Fruit fly (Drosophila melanogaster): ENCODE data around the gene Dci.

Dci gene

dm6 chr3L:884239-884638, 33.1 kb downstream of the Dci start (continued):
- no peak for TF ChIP-seq Sry-δ (GFP tag; optimal IDR thresholded peaks at IDR 0.05)
- TF ChIP-seq Atf3 (GFP tag; optimal IDR thresholded peaks at IDR 0.05): no peak
- no peak for TF ChIP-seq CG15514 (GFP tag; optimal IDR thresholded peaks at IDR 0.05)
- no peak for TF ChIP-seq phol (tag; optimal IDR thresholded peaks at IDR 0.05)
- TF ChIP-seq Hey (tag; optimal IDR thresholded peaks at IDR 0.05): no peak
- TF ChIP-seq CG16813 (GFP tag; IDR thresholded peaks at IDR 0.05; ENCODE audit: partially characterized antibody): no peak
- TF ChIP-seq gro (GFP tag; optimal IDR thresholded peaks at IDR 0.05): no peak
- no peak for TF ChIP-seq org-1 (GFP tag; optimal IDR thresholded peaks at IDR 0.05)
- TF ChIP-seq CG42726 (GFP tag; IDR thresholded peaks at IDR 0.05; ENCODE audit: partially characterized antibody): no peak
- no peak for TF ChIP-seq CG9609 (GFP tag; optimal IDR thresholded peaks at IDR 0.05)
- TF ChIP-seq CG4328 (GFP tag; optimal IDR thresholded peaks at IDR 0.05): no peak
- TF ChIP-seq CG10366 (GFP tag; IDR thresholded peaks at IDR 0.05): no peak
- TF ChIP-seq croc (GFP tag; conservative IDR thresholded peaks at IDR 0.05): no peak
- no peak for TF ChIP-seq B-H2 (GFP tag; optimal IDR thresholded peaks at IDR 0.05)
- no peak for TF ChIP-seq Deaf1 (tag; optimal IDR thresholded peaks at IDR 0.05)
- no peak for TF ChIP-seq CG5953 (GFP tag; IDR thresholded peaks at IDR 0.05)
- no peak for TF ChIP-seq ash1 (GFP tag; optimal IDR thresholded peaks at IDR 0.05)
- no peak for TF ChIP-seq YL-1 (GFP tag; optimal IDR thresholded peaks at IDR 0.05)
- TF ChIP-seq CG1832 (GFP tag; optimal IDR thresholded peaks at IDR 0.05): no peak
- no peak for TF ChIP-seq CG4730 (GFP tag; IDR thresholded peaks at IDR 0.05)
- TF ChIP-seq ham (GFP tag; IDR thresholded peaks at IDR 0.05): no peak
- no peak for TF ChIP-seq ken (GFP tag; IDR thresholded peaks at IDR 0.05)
- TF ChIP-seq gsb-n (tag; optimal IDR thresholded peaks at IDR 0.05): no peak
- TF ChIP-seq odd (GFP tag; optimal IDR thresholded peaks at IDR 0.05): no peak
- TF ChIP-seq Gug (GFP tag; IDR thresholded peaks at IDR 0.05): no peak
- TF ChIP-seq h (optimal IDR thresholded peaks at IDR 0.05): no peak
- no peak for TF ChIP-seq pfk (GFP tag; optimal IDR thresholded peaks at IDR 0.05)
- TF ChIP-seq Rfx (GFP tag; IDR thresholded peaks at IDR 0.05): peak; percentile 66
- TF ChIP-seq vvl (GFP tag; IDR thresholded peaks at IDR 0.05): peak; percentile 30; the same call in 1 of the 2 replicates
- TF ChIP-seq bbx (GFP tag; IDR thresholded peaks at IDR 0.05; ENCODE audit: partially characterized antibody): no peak
- TF ChIP-seq lab (GFP tag; optimal IDR thresholded peaks at IDR 0.05): peak; percentile 46
- TF ChIP-seq MTF-1 (GFP tag; optimal IDR thresholded peaks at IDR 0.05; ENCODE audit: borderline replicate concordance): no peak
- TF ChIP-seq CG2202 (tag; optimal IDR thresholded peaks at IDR 0.05): no peak
- no peak for TF ChIP-seq BtbVII (GFP tag; optimal IDR thresholded peaks at IDR 0.05)
- TF ChIP-seq ro (GFP tag; IDR thresholded peaks at IDR 0.05): no peak
- no peak for TF ChIP-seq CG12769 (tag; optimal IDR thresholded peaks at IDR 0.05)
- no peak for TF ChIP-seq Jarid2 (GFP tag; optimal IDR thresholded peaks at IDR 0.05)
- no peak for TF ChIP-seq CoRest (tag; optimal IDR thresholded peaks at IDR 0.05)
- TF ChIP-seq CG7357 (GFP tag; IDR thresholded peaks at IDR 0.05): no peak
- no peak for TF ChIP-seq CG2116 (GFP tag; optimal IDR thresholded peaks at IDR 0.05)
- TF ChIP-seq CG18599 (GFP tag; optimal IDR thresholded peaks at IDR 0.05): peak; percentile 66
- TF ChIP-seq cas (GFP tag; IDR thresholded peaks at IDR 0.05): no peak
- TF ChIP-seq zfh1 (GFP tag; IDR thresholded peaks at IDR 0.05): peak; percentile 13; the same call in 1 of the 3 replicates
- TF ChIP-seq CG17612 (GFP tag; IDR thresholded peaks at IDR 0.05): no peak
- TF ChIP-seq CkIIα-i1 (GFP tag; IDR thresholded peaks at IDR 0.05): no peak
- TF ChIP-seq Ptx1 (GFP tag; IDR thresholded peaks at IDR 0.05): no peak
- no peak for TF ChIP-seq CG13123 (GFP tag; optimal IDR thresholded peaks at IDR 0.05)
- TF ChIP-seq CG17359 (tag; optimal IDR thresholded peaks at IDR 0.05): no peak
- no peak for TF ChIP-seq CrebB (tag; optimal IDR thresholded peaks at IDR 0.05)
- no peak for TF ChIP-seq CG11723 (GFP tag; optimal IDR thresholded peaks at IDR 0.05)
- no peak for TF ChIP-seq pita (GFP tag; optimal IDR thresholded peaks at IDR 0.05)
- TF ChIP-seq NC2α (GFP tag; optimal IDR thresholded peaks at IDR 0.05): no peak

Measured in whole organism, embryonic.